Worm (Caenorhabditis elegans) whole organism, L2 larva: ENCODE data around the gene T27E7.3.
"Not testable (repeated sequence)": the region's sequence is repeated elsewhere in the genome, so short reads cannot be mapped to it uniquely, and the experiment has no call there.

Experiments used
- C34F6.9 ChIP-seq: fragments of 150-350 bp; optimal IDR thresholded peaks from 2 replicates; lab custom pipeline; 2014; ENCODE audit warnings: missing biosample characterization, missing genetic modification characterization
- F13H6.1 ChIP-seq: sonication (generic microtip); optimal IDR thresholded peaks from 2 replicates; lab custom pipeline; 2016; ENCODE audit warnings: missing genetic modification characterization, missing compliant biosample characterization
- R02D3.7 ChIP-seq: fragments of 150-350 bp; optimal IDR thresholded peaks from 2 replicates; lab custom pipeline; 2014; ENCODE audit warnings: missing biosample characterization, missing genetic modification characterization
- aly-2 ChIP-seq: fragments of 150-350 bp; optimal IDR thresholded peaks from 2 replicates; lab custom pipeline; 2014; ENCODE audit warnings: missing biosample characterization, missing genetic modification characterization
- ama-1 ChIP-seq: fragments of 150-350 bp; optimal IDR thresholded peaks from 2 replicates; lab custom pipeline; 2018; ENCODE audit warnings: inconsistent platforms
- blmp-1 ChIP-seq: sonication (generic microtip); optimal IDR thresholded peaks from 2 replicates; lab custom pipeline; 2017; ENCODE audit warnings: missing genetic modification characterization, mild to moderate bottlenecking, missing compliant biosample characterization, antibody characterized with exemption, moderate library complexity; ENCODE audit not compliant: insufficient read depth
- ceh-82 ChIP-seq: fragments of 150-350 bp; optimal IDR thresholded peaks from 2 replicates; lab custom pipeline; 2014; ENCODE audit warnings: missing biosample characterization, missing genetic modification characterization
- crh-2 ChIP-seq: sonication (generic microtip); optimal IDR thresholded peaks from 2 replicates; lab custom pipeline; 2017; ENCODE audit warnings: missing biosample characterization, missing genetic modification characterization
- dmd-4 ChIP-seq: sonication (generic microtip); optimal IDR thresholded peaks from 2 replicates; lab custom pipeline; 2017; ENCODE audit warnings: missing biosample characterization, missing genetic modification characterization
- egl-27 ChIP-seq: sonication (generic microtip); optimal IDR thresholded peaks from 3 replicates; lab custom pipeline; 2017; ENCODE audit warnings: missing biosample characterization, missing genetic modification reagents, missing genetic modification characterization
- elt-3 ChIP-seq: sonication (generic microtip); optimal IDR thresholded peaks from 2 replicates; lab custom pipeline; 2017; ENCODE audit warnings: missing biosample characterization, missing genetic modification characterization
- fos-1 ChIP-seq: fragments of 150-350 bp; optimal IDR thresholded peaks from 2 replicates; lab custom pipeline; 2014; ENCODE audit warnings: missing biosample characterization, missing genetic modification characterization
- gmeb-1 ChIP-seq: fragments of 150-350 bp; optimal IDR thresholded peaks from 2 replicates; lab custom pipeline; 2014; ENCODE audit warnings: missing biosample characterization, missing genetic modification characterization
- lin-11 ChIP-seq: fragments of 150-350 bp; sonication (generic microtip); optimal IDR thresholded peaks from 2 replicates; lab custom pipeline; 2014; ENCODE audit warnings: missing biosample characterization, missing genetic modification characterization, inconsistent platforms, mixed read lengths
- lin-13 ChIP-seq: fragments of 150-350 bp; optimal IDR thresholded peaks from 2 replicates; lab custom pipeline; 2014; ENCODE audit warnings: missing biosample characterization, missing genetic modification reagents, missing genetic modification characterization
- lsy-2 ChIP-seq, 2 experiments: fragments of 150-350 bp in 1 of 2; sonication (generic microtip) in 1 of 2; optimal IDR thresholded peaks; 2 replicates each; lab custom pipeline; 2014 to 2017; ENCODE audit warnings: missing biosample characterization in 2 of 2, missing genetic modification characterization in 2 of 2
- mab-5 ChIP-seq: fragments of 150-350 bp; optimal IDR thresholded peaks from 2 replicates; lab custom pipeline; 2014; ENCODE audit warnings: missing biosample characterization, missing genetic modification characterization
- mdl-1 ChIP-seq, 2 experiments: fragments of 150-350 bp in 1 of 2; sonication (generic microtip) in 1 of 2; optimal IDR thresholded peaks; 2 replicates each; lab custom pipeline; 2017; ENCODE audit warnings: missing biosample characterization in 2 of 2, missing genetic modification characterization in 2 of 2
- nhr-10 ChIP-seq: sonication (generic microtip); optimal IDR thresholded peaks from 2 replicates; lab custom pipeline; 2017; ENCODE audit warnings: missing biosample characterization, missing genetic modification characterization
- nhr-11 ChIP-seq: fragments of 150-350 bp; optimal IDR thresholded peaks from 2 replicates; lab custom pipeline; 2014; ENCODE audit warnings: missing biosample characterization, missing genetic modification characterization
- nhr-129 ChIP-seq: fragments of 150-350 bp; optimal IDR thresholded peaks from 2 replicates; lab custom pipeline; 2014; ENCODE audit warnings: missing biosample characterization, missing genetic modification characterization
- nhr-21 ChIP-seq: fragments of 150-350 bp; optimal IDR thresholded peaks from 2 replicates; lab custom pipeline; 2014; ENCODE audit warnings: missing biosample characterization, missing genetic modification characterization
- nhr-237 ChIP-seq: fragments of 150-350 bp; optimal IDR thresholded peaks from 2 replicates; lab custom pipeline; 2014; ENCODE audit warnings: missing biosample characterization, missing genetic modification characterization
- nhr-77 ChIP-seq: fragments of 150-350 bp; optimal IDR thresholded peaks from 2 replicates; lab custom pipeline; 2014; ENCODE audit warnings: missing biosample characterization, missing genetic modification characterization
- peb-1 ChIP-seq: fragments of 150-350 bp; optimal IDR thresholded peaks from 2 replicates; lab custom pipeline; 2014; ENCODE audit warnings: missing biosample characterization, missing genetic modification characterization
- sem-4 ChIP-seq: fragments of 150-350 bp; optimal IDR thresholded peaks from 2 replicates; lab custom pipeline; 2014; ENCODE audit warnings: missing biosample characterization, missing genetic modification reagents, missing genetic modification characterization
- skn-1 ChIP-seq: sonication (generic microtip); optimal IDR thresholded peaks from 2 replicates; lab custom pipeline; 2017; ENCODE audit warnings: missing biosample characterization, missing genetic modification characterization
- sma-9 ChIP-seq, 2 experiments: fragments of 150-350 bp in 1 of 2; sonication (generic microtip) in 1 of 2; optimal IDR thresholded peaks; 2 replicates each; lab custom pipeline; 2014 to 2016; ENCODE audit warnings: missing genetic modification characterization in 2 of 2, mild to moderate bottlenecking in 1 of 2, missing biosample characterization in 1 of 2, missing compliant biosample characterization in 1 of 2, missing genetic modification reagents in 1 of 2, moderate library complexity in 1 of 2
- snpc-4 ChIP-seq: fragments of 150-350 bp; optimal IDR thresholded peaks from 2 replicates; lab custom pipeline; 2014; ENCODE audit warnings: missing biosample characterization, missing genetic modification characterization
- zag-1 ChIP-seq: fragments of 150-350 bp; optimal IDR thresholded peaks from 2 replicates; lab custom pipeline; 2014; ENCODE audit warnings: missing biosample characterization, missing genetic modification characterization
- ztf-11 ChIP-seq: sonication (generic microtip); optimal IDR thresholded peaks from 2 replicates; lab custom pipeline; 2017; ENCODE audit warnings: missing biosample characterization, missing genetic modification characterization
- ztf-4 ChIP-seq: fragments of 150-350 bp; optimal IDR thresholded peaks from 2 replicates; lab custom pipeline; 2014; ENCODE audit warnings: missing biosample characterization, missing genetic modification characterization

Gene T27E7.3

DNA sequence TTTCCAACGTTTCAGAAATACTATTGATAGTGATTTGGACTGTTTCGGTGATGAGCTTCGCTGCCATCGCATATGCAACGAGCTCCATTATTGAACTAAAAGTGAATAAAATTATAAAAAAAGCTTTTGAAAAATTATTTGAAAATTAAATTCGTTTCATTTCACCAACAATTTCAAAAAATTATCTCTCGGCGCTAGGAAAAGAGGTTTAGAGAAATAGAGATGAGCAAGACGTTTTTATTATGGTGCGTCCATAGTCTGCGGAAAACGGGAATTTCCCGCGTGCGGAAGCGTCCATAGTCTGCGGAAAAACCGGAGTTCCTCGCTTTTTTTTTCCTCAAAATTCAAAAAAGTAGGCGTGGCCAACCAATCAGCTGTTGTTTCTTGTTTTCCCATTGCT, 23.1 kb downstream of the T27E7.3 start, which contains the start of gene pals-30:
pals-30 (minus strand) TSS at position 101 of the 400 bp plus-strand sequence.
- TF ChIP-seq peb-1, zag-1, skn-1 (tag; lab: Kevin White, UChicago): not testable (repeated sequence)

DNA sequence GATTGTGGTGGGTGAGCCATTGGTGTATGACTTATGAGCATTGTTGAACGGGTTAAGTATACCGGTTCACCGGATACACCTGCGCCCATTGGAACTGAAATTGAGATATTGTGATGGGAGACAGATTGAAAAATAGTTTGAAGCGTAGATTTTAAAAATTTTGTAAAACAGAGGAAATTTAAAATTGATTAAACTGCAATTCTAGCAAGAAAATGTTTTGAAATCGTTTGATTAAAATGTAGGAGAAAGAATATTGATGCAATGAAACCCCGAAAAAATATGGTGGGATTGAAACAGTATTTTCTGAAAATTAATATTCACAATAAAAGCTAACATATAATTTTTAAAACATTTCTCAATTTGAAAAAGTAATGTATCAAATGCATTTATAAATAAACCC, 26.0 kb downstream of the T27E7.3 start, which contains the start of gene Y57G11B.6:
Y57G11B.6 (minus strand) TSS at position 101 of the 400 bp plus-strand sequence.
- TF ChIP-seq lin-13 (GFP tag; lab: Kevin White, UChicago) (no peak), nhr-10 (tag; lab: Kevin White, UChicago) (no peak), ztf-4 (tag; lab: Kevin White, UChicago) (no peak), ceh-82 (tag; lab: Kevin White, UChicago) (no peak), mdl-1 (tag; optimal IDR thresholded peaks at IDR 0.05; lab: Kevin White, UChicago) (no peak), egl-27 (no peak), R02D3.7 (no peak), nhr-237 (tag; lab: Kevin White, UChicago) (no peak), dmd-4 (tag; lab: Kevin White, UChicago) (no peak), lsy-2 (tag; optimal IDR thresholded peaks at IDR 0.05; lab: Kevin White, UChicago) (no peak), nhr-21 (no peak), peb-1 (tag; lab: Kevin White, UChicago) (no peak), gmeb-1 (tag; lab: Kevin White, UChicago) (no peak), nhr-11 (tag; lab: Kevin White, UChicago) (no peak), zag-1 (tag; lab: Kevin White, UChicago) (no peak), sem-4 (no peak), C34F6.9 (no peak)

DNA sequence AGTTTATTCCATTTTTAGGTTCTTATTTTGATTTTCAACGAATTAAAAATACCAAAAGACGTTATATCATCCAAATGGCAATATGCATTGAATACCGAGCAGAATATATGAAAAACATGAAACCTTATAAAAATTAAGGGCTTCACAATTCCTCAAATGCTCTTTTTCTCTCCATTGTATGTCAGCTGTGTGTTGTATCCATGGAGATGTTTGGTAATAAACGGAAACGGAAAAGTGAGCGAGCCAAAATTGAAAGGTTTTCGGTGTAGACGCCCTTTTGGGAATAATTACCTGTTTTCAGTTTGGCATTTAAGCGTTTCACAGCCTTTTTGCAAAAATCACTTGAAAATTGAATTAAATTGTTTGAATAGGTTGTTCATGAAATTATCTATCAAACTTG, 28.8 kb downstream of the T27E7.3 start:
- TF ChIP-seq blmp-1 (tag; lab: Kevin White, UChicago) = no peak
- no peak for TF ChIP-seq aly-2

DNA sequence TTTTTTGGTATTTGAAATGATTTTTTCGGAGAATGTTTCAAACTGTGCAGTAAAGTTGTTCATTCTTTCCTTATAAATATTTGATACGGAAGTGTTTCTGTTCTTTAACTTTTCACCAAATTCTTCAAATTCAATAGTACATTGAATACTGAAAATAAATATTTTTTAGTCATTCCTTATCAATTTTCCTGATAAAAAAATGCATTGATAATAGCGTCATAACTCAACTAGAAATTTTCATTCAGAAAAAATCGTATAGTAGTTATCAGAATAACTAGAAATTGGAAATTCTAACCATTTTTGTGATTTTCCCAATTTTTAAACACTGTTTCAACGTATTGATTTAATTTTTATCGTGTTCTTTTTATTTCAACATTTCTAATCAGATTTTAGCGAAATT, 30.4 kb downstream of the T27E7.3 start:
- peak; percentile 51 for TF ChIP-seq fos-1
- no peak for TF ChIP-seq C34F6.9
- TF ChIP-seq nhr-77 (tag; lab: Kevin White, UChicago) = no peak

DNA sequence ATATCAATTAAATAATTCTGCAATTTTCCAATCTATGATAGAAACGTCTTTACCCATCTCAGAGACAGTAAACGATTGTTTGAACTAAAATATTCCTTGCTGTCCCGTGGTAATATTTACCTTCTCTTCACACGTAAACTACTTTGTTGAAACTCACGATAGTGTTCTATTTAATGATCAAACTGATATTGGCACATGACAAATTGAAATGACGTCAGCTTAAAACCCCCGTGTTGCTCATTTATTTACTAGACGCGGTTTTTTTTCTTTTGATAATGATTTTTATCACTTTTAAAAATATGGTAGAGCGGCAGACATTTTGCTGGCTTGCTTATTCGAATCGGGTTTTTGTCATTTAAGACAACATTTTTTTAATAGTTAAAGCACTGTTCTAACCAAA, 32.9 kb downstream of the T27E7.3 start:
- TF ChIP-seq snpc-4 (tag; lab: Kevin White, UChicago) = peak; percentile 2
- TF ChIP-seq crh-2 = peak; percentile 13
- TF ChIP-seq ztf-11 (tag; lab: Kevin White, UChicago) = no peak

DNA sequence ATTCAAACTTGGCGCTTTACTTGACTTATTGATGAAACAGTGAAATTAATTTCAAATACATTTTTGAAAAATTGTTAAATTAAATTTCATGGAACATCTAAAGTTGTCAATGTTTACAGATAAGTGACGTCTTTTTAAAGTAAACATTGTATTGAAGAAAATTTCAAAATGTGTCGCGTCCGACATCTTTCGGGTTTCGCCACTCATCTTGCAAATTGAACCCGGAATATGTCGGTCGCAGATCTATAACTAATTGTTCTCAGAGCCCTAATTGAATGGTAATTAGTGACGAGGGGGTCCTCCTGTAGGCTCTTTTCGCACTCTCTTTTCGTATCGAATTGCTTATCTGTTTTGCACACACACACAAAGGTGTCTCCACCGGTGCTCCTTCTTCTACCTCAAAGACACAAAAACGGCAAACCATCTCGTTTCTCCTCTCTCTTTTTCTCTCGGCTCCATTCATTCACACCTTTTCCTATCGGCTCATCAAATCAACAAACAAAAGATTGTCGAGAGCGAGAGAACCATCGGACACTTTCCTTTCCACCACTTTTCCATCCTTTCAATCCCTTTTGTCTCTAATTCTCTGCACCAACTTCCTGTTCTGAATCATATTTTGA, 33.9 kb downstream of the T27E7.3 start:
- no peak for TF ChIP-seq mab-5 (tag; lab: Kevin White, UChicago)
- TF ChIP-seq F13H6.1 (tag; lab: Kevin White, UChicago) = peak; percentile 9
- peak; percentile 19 for TF ChIP-seq fos-1
- TF ChIP-seq nhr-11 (tag; lab: Kevin White, UChicago) = no peak
- TF ChIP-seq snpc-4 (tag; lab: Kevin White, UChicago) = peak; percentile 25
- TF ChIP-seq sma-9 (GFP tag; optimal IDR thresholded peaks at IDR 0.05; lab: Kevin White, UChicago) = no peak
- TF ChIP-seq sma-9 (tag; optimal IDR thresholded peaks at IDR 0.05; lab: Kevin White, UChicago) = no peak
- TF ChIP-seq egl-27 = no peak
- no peak for TF ChIP-seq ama-1 (lab: Kevin White, UChicago)
- no peak for TF ChIP-seq elt-3 (tag; lab: Kevin White, UChicago)
- TF ChIP-seq lin-11 (tag; lab: Kevin White, UChicago) = no peak
- peak; percentile 50 for TF ChIP-seq nhr-129 (tag; lab: Kevin White, UChicago)
